Fruit fly (Drosophila melanogaster) whole organism, prepupa: ENCODE results near the gene CG7381.

Source experiments
- Blimp-1 ChIP-seq: fragments of 200-800 bp; sonication (Bioruptor generic); optimal IDR thresholded peaks from 3 replicates; lab custom pipeline; 2017; ENCODE audit warnings: missing biosample characterization, missing genetic modification characterization, mild to moderate bottlenecking, moderate library complexity, missing genetic modification reagents
- CG1621 ChIP-seq: fragments of 200-800 bp; sonication (Bioruptor generic); optimal IDR thresholded peaks from 3 replicates; lab custom pipeline; 2018; ENCODE audit warnings: missing biosample characterization, mild to moderate bottlenecking, missing genetic modification characterization
- CG16779 ChIP-seq: fragments of 200-800 bp; sonication (Bioruptor generic); optimal IDR thresholded peaks from 3 replicates; lab custom pipeline; 2017; ENCODE audit warnings: missing biosample characterization, mild to moderate bottlenecking, missing genetic modification characterization
- CG32006 ChIP-seq: fragments of 200-800 bp; sonication (Bioruptor generic); optimal IDR thresholded peaks from 3 replicates; lab custom pipeline; 2017; ENCODE audit warnings: missing biosample characterization, mild to moderate bottlenecking, missing genetic modification characterization
- CG8319 ChIP-seq: fragments of 200-800 bp; sonication (Bioruptor generic); optimal IDR thresholded peaks from 3 replicates; lab custom pipeline; 2016; ENCODE audit warnings: missing biosample characterization, missing genetic modification characterization
- Eip75B ChIP-seq: fragments of 200-800 bp; sonication (Bioruptor generic); optimal IDR thresholded peaks from 3 replicates; lab custom pipeline; 2016; ENCODE audit warnings: missing biosample characterization, missing genetic modification characterization
- Ets21C ChIP-seq: fragments of 200-800 bp; sonication (Bioruptor generic); optimal IDR thresholded peaks from 3 replicates; lab custom pipeline; 2016; ENCODE audit warnings: missing biosample characterization, missing genetic modification characterization
- Ets96B ChIP-seq: fragments of 200-800 bp; optimal IDR thresholded peaks from 2 replicates; lab custom pipeline; 2019; ENCODE audit warnings: missing biosample characterization, mild to moderate bottlenecking, missing genetic modification characterization, moderate library complexity
- Hr39 ChIP-seq: fragments of 200-800 bp; sonication (Bioruptor generic); optimal IDR thresholded peaks from 2 replicates; lab custom pipeline; 2016; ENCODE audit warnings: missing biosample characterization, missing genetic modification characterization
- Sox15 ChIP-seq: fragments of 200-800 bp; sonication (Bioruptor generic); optimal IDR thresholded peaks from 3 replicates; lab custom pipeline; 2016; ENCODE audit warnings: missing biosample characterization, missing genetic modification characterization
- achi ChIP-seq: fragments of 200-800 bp; sonication (Bioruptor generic); optimal IDR thresholded peaks from 3 replicates; lab custom pipeline; 2016; ENCODE audit warnings: missing biosample characterization, missing genetic modification characterization
- topi ChIP-seq: fragments of 200-800 bp; sonication (Bioruptor generic); optimal IDR thresholded peaks from 3 replicates; lab custom pipeline; 2016; ENCODE audit warnings: missing biosample characterization, missing genetic modification characterization

DNA sequence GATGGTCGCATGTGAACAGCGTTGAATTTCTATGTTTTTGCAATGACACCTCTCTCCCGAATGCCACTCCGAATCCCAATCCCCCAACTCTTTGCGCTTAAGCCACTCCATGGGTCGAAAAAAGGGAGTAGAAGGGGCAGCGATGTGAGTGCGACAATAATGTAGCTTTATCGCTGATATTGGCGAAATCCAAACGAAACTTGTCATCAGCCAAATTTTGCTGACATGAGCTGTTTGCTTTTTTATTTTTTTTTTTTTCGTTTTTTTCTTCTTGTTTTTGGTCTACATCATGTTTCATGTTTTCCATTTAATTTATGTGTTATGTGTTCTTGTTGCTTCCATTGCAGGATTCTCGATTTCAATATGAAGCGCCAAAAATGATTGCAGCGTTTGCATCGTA lies 41.7 kb upstream of the CG7381 start:
- no peak for TF ChIP-seq Eip75B (GFP tag; lab: Kevin White, UChicago)
- TF ChIP-seq CG16779 = no peak
- no peak for TF ChIP-seq Ets21C
- no peak for TF ChIP-seq CG8319 (GFP tag; lab: Kevin White, UChicago)
- TF ChIP-seq Blimp-1 (GFP tag; lab: Kevin White, UChicago) = no peak
- no peak for TF ChIP-seq Ets96B (tag; lab: Kevin White, UChicago)
- no peak for TF ChIP-seq CG1621 (tag; lab: Kevin White, UChicago)
- TF ChIP-seq CG32006 (GFP tag; lab: Kevin White, UChicago) = no peak
- no peak for TF ChIP-seq topi
- TF ChIP-seq achi (GFP tag; lab: Kevin White, UChicago) = no peak
- TF ChIP-seq Hr39 = no peak
- TF ChIP-seq Sox15 (GFP tag; lab: Kevin White, UChicago) = no peak
